Fruit fly (Drosophila melanogaster) whole organism, prepupa: ENCODE measurements around the gene CYLD.

ENCODE experiments used
- CG6854 ChIP-seq: fragments of 200-800 bp; sonication (Bioruptor generic); optimal IDR thresholded peaks from 2 replicates; lab custom pipeline; 2017; ENCODE audit warnings: missing biosample characterization, mild to moderate bottlenecking, missing genetic modification characterization
- CG7368 ChIP-seq: fragments of 200-800 bp; sonication (Bioruptor generic); optimal IDR thresholded peaks from 3 replicates; lab custom pipeline; 2016; ENCODE audit warnings: missing biosample characterization, missing genetic modification characterization
- CG8119 ChIP-seq: fragments of 200-800 bp; sonication (Bioruptor generic); IDR thresholded peaks from 3 replicates; pipeline ENCODE4 v1.3.6; 2022; ENCODE audit warnings: missing biosample characterization, missing genetic modification characterization
- Hr39 ChIP-seq: fragments of 200-800 bp; sonication (Bioruptor generic); optimal IDR thresholded peaks from 2 replicates; lab custom pipeline; 2016; ENCODE audit warnings: missing biosample characterization, missing genetic modification characterization
- fd85E ChIP-seq: fragments of 200-800 bp; sonication (Bioruptor generic); optimal IDR thresholded peaks from 3 replicates; lab custom pipeline; 2016; ENCODE audit warnings: missing biosample characterization, missing genetic modification characterization

- TF ChIP-seq CG7368 (GFP tag; lab: Kevin White, UChicago), result no peak
- no peak for TF ChIP-seq Hr39 (GFP tag; lab: Kevin White, UChicago)
- TF ChIP-seq fd85E, result no peak
- no peak for TF ChIP-seq CG8119 (GFP tag; lab: Robert Waterston, UW)
- TF ChIP-seq CG6854 (GFP tag; lab: Kevin White, UChicago), result no peak
Measured at dm6 chr2L:10277362-10277761, 22.3 kb downstream of the CYLD start.
